Worm (Caenorhabditis elegans): ENCODE measurements around the gene C47E12.3.

- TF ChIP-seq fkh-10 (GFP tag; optimal IDR thresholded peaks at IDR 0.05) (no peak), ets-4 (tag; optimal IDR thresholded peaks at IDR 0.05) (no peak), sdc-2 (tag; optimal IDR thresholded peaks at IDR 0.05) (no peak), hlh-13 (GFP tag; optimal IDR thresholded peaks at IDR 0.05) (no peak), pha-4 (tag; optimal IDR thresholded peaks at IDR 0.05) (no peak), F13H6.1 (tag; optimal IDR thresholded peaks at IDR 0.05) (no peak)
These were observed 25.9 kb upstream of the C47E12.3 start, which contains the start of gene gipc-2 for ce11 chrIV:10027566-10027965.
